Worm (Caenorhabditis elegans): Measurements from ENCODE around the gene Y81G3A.6.

DNA sequence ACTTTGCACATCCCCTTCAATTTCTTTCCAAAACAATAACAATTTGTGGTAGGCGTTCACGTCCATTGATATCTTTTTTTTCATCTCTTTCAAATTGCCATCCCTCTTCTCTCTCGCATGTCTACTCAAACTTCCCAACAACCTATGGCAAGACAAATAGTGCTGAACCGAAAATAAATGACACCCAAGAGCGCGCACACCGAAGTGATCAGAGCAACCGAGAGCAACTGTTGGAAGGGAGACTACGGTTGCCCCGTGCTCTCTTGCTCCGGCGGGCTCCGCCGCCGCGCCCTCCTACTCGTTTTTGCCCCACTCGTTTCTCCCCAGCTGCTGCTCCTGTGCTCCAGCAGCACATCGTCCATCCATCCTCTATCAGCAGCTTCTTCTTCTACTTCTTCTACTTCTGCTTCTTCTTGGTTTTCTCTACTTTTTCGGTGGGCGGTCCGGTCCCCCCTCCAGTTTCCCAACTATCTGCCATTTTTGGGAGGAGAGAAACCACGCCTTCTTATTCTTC, 15.5 kb downstream of the Y81G3A.6 start:
- TF ChIP-seq unc-62 (GFP tag; optimal IDR thresholded peaks at IDR 0.05) (no peak), nhr-80 (tag; optimal IDR thresholded peaks at IDR 0.05) (no peak), C17E4.6 (GFP tag; IDR thresholded peaks at IDR 0.05) (no peak), F33H1.4 (GFP tag; IDR thresholded peaks at IDR 0.05) (no peak), B0336.3 (GFP tag; IDR thresholded peaks at IDR 0.05) (no peak), F55B11.4 (tag; optimal IDR thresholded peaks at IDR 0.05; ENCODE audit: borderline replicate concordance, insufficient read depth) (no peak), F37B4.10 (GFP tag; IDR thresholded peaks at IDR 0.05) (no peak), tlf-1 (GFP tag; optimal IDR thresholded peaks at IDR 0.05) (no peak), Y53F4B.3 (GFP tag; IDR thresholded peaks at IDR 0.05) (no peak), tbp1 (GFP tag; optimal IDR thresholded peaks at IDR 0.05) (no peak), bed-2 (GFP tag; IDR thresholded peaks at IDR 0.05) (no peak), snpc-3.4 (tag; optimal IDR thresholded peaks at IDR 0.05) (no peak), madf-3 (GFP tag; IDR thresholded peaks at IDR 0.05) (no peak), rec-8 (tag; optimal IDR thresholded peaks at IDR 0.05) (no peak)

All from whole organism, young adult.